Fruit fly (Drosophila melanogaster) whole organism, embryonic: ENCODE results near the gene CG14339.
A peak's percentile ranks its signal among the peaks of the same experiment; 100 is the strongest.

Experiments
- B-H1 ChIP-seq: fragments of 200-800 bp; sonication (Bioruptor generic); IDR thresholded peaks from 3 replicates; pipeline ENCODE4 v1.3.6; 2022; ENCODE audit warnings: missing biosample characterization, missing genetic modification characterization
- Bgb ChIP-seq: fragments of 200-800 bp; sonication (Bioruptor generic); IDR thresholded peaks from 2 replicates; pipeline ENCODE4 v1.3.6; 2022; ENCODE audit warnings: missing biosample characterization, missing genetic modification characterization; ENCODE audit not compliant: partially characterized antibody
- Bteb2 ChIP-seq: fragments of 200-800 bp; sonication (Bioruptor generic); optimal IDR thresholded peaks from 2 replicates; lab custom pipeline; 2016; ENCODE audit warnings: missing biosample characterization, missing genetic modification characterization
- CG1024 ChIP-seq: fragments of 200-800 bp; sonication (Bioruptor generic); IDR thresholded peaks from 2 replicates; pipeline ENCODE4 v1.3.6; 2022; ENCODE audit warnings: missing biosample characterization, missing genetic modification characterization
- CG11093 ChIP-seq: fragments of 200-800 bp; sonication (Bioruptor generic); IDR thresholded peaks from 3 replicates; pipeline ENCODE4 v1.3.6; 2022; ENCODE audit warnings: missing biosample characterization, missing genetic modification characterization
- CG11456 ChIP-seq: fragments of 200-800 bp; sonication (Bioruptor generic); IDR thresholded peaks from 3 replicates; pipeline ENCODE4 v1.3.6; 2022; ENCODE audit warnings: missing biosample characterization, missing genetic modification characterization
- CG12236 ChIP-seq: fragments of 200-800 bp; sonication (Bioruptor generic); optimal IDR thresholded peaks from 2 replicates; lab custom pipeline; 2016; ENCODE audit warnings: missing biosample characterization, missing genetic modification characterization
- CG14860 ChIP-seq: fragments of 200-800 bp; sonication (Bioruptor generic); IDR thresholded peaks from 3 replicates; pipeline ENCODE4 v1.3.6; 2022; ENCODE audit warnings: missing biosample characterization, missing genetic modification characterization; ENCODE audit not compliant: partially characterized antibody
- CG17568 ChIP-seq: fragments of 200-800 bp; sonication (Bioruptor generic); optimal IDR thresholded peaks from 2 replicates; lab custom pipeline; 2018; ENCODE audit warnings: missing biosample characterization, mild to moderate bottlenecking, missing genetic modification characterization, moderate library complexity
- CG18476 ChIP-seq: fragments of 200-800 bp; sonication (Bioruptor generic); optimal IDR thresholded peaks from 2 replicates; lab custom pipeline; 2016; ENCODE audit warnings: missing biosample characterization, mild to moderate bottlenecking, missing genetic modification characterization
- CG4707 ChIP-seq: fragments of 200-800 bp; sonication (Bioruptor generic); optimal IDR thresholded peaks from 2 replicates; lab custom pipeline; 2018; ENCODE audit warnings: missing biosample characterization, mild to moderate bottlenecking, missing genetic modification characterization, moderate library complexity
- CG7839 ChIP-seq: fragments of 200-800 bp; sonication (Bioruptor generic); optimal IDR thresholded peaks from 3 replicates; lab custom pipeline; 2018; ENCODE audit warnings: missing biosample characterization, mild to moderate bottlenecking, missing genetic modification characterization, moderate library complexity
- CG9727 ChIP-seq: fragments of 200-800 bp; sonication (Bioruptor generic); optimal IDR thresholded peaks from 3 replicates; lab custom pipeline; 2017; ENCODE audit warnings: missing biosample characterization, mild to moderate bottlenecking, missing genetic modification characterization
- D19A ChIP-seq: fragments of 200-800 bp; optimal IDR thresholded peaks from 3 replicates; lab custom pipeline; 2019; ENCODE audit warnings: missing biosample characterization, mild to moderate bottlenecking, missing genetic modification characterization, moderate library complexity
- Dip3 ChIP-seq: fragments of 200-800 bp; sonication (Bioruptor generic); optimal IDR thresholded peaks from 3 replicates; lab custom pipeline; 2016; ENCODE audit warnings: missing biosample characterization, missing genetic modification characterization
- Ets65A ChIP-seq: fragments of 200-800 bp; sonication (Bioruptor generic); peaks from one replicate; lab custom pipeline; 2016; ENCODE audit warnings: missing biosample characterization, missing genetic modification characterization
- H15 ChIP-seq: fragments of 200-800 bp; sonication (Bioruptor generic); IDR thresholded peaks from 3 replicates; pipeline ENCODE4 v1.3.6; 2022; ENCODE audit warnings: missing biosample characterization, missing genetic modification characterization
- Hmr ChIP-seq: fragments of 200-800 bp; sonication (Bioruptor generic); optimal IDR thresholded peaks from 3 replicates; lab custom pipeline; 2017; ENCODE audit warnings: mild to moderate bottlenecking, missing biosample characterization, missing genetic modification reagents, missing genetic modification characterization
- Myb ChIP-seq: fragments of 200-800 bp; sonication (Bioruptor generic); optimal IDR thresholded peaks from 2 replicates; lab custom pipeline; 2016; ENCODE audit warnings: missing biosample characterization, missing genetic modification characterization
- Oaz ChIP-seq: fragments of 200-800 bp; sonication (Bioruptor generic); IDR thresholded peaks from 2 replicates; pipeline ENCODE4 v1.3.6; 2022; ENCODE audit warnings: missing biosample characterization, missing genetic modification characterization
- Optix ChIP-seq: fragments of 200-800 bp; sonication (Bioruptor generic); IDR thresholded peaks from 3 replicates; pipeline ENCODE4 v1.3.6; 2022; ENCODE audit warnings: missing biosample characterization, missing genetic modification characterization
- Rx ChIP-seq: fragments of 200-800 bp; sonication (Bioruptor generic); IDR thresholded peaks from 2 replicates; pipeline ENCODE4 v1.3.6; 2022; ENCODE audit warnings: missing biosample characterization, missing genetic modification characterization
- Scr ChIP-seq: fragments of 200-800 bp; sonication (Bioruptor generic); IDR thresholded peaks from 2 replicates; pipeline ENCODE4 v1.3.6; 2022; ENCODE audit warnings: missing biosample characterization, missing genetic modification characterization; ENCODE audit not compliant: partially characterized antibody
- Ssrp ChIP-seq: fragments of 200-800 bp; sonication (Bioruptor generic); optimal IDR thresholded peaks from 2 replicates; lab custom pipeline; 2018; ENCODE audit warnings: missing biosample characterization, mild to moderate bottlenecking, missing genetic modification characterization, moderate library complexity
- Tbp ChIP-seq: fragments of >200 bp; optimal IDR thresholded peaks from 2 replicates; lab custom pipeline; 2018; ENCODE audit warnings: missing biosample characterization, missing genetic modification characterization
- Vsx1 ChIP-seq: fragments of 200-800 bp; sonication (Bioruptor generic); optimal IDR thresholded peaks from 2 replicates; lab custom pipeline; 2017; ENCODE audit warnings: missing biosample characterization, mild to moderate bottlenecking, missing genetic modification characterization, missing genetic modification reagents
- YL-1 ChIP-seq: fragments of 200-800 bp; sonication (Bioruptor generic); optimal IDR thresholded peaks from 3 replicates; lab custom pipeline; 2017; ENCODE audit warnings: missing biosample characterization, mild to moderate bottlenecking, missing genetic modification characterization
- ap ChIP-seq: fragments of 200-800 bp; sonication (Bioruptor generic); IDR thresholded peaks from 2 replicates; pipeline ENCODE4 v1.3.6; 2022; ENCODE audit warnings: missing biosample characterization, missing genetic modification characterization
- cas ChIP-seq: fragments of 200-800 bp; sonication (Bioruptor generic); IDR thresholded peaks from 2 replicates; pipeline ENCODE4 v1.3.6; 2022; ENCODE audit warnings: missing biosample characterization, missing genetic modification characterization
- chn ChIP-seq: fragments of 200-800 bp; sonication (Bioruptor generic); optimal IDR thresholded peaks from 2 replicates; lab custom pipeline; 2016; ENCODE audit warnings: missing biosample characterization, missing genetic modification characterization
- ci ChIP-seq: fragments of 200-800 bp; sonication (Bioruptor generic); IDR thresholded peaks from 3 replicates; pipeline ENCODE4 v1.3.6; 2022; ENCODE audit warnings: missing biosample characterization, missing genetic modification characterization
- crc ChIP-seq: fragments of 200-800 bp; sonication (Bioruptor generic); optimal IDR thresholded peaks from 2 replicates; lab custom pipeline; 2016; ENCODE audit warnings: missing biosample characterization, missing genetic modification characterization
- cwo ChIP-seq: fragments of 200-800 bp; sonication (Bioruptor generic); optimal IDR thresholded peaks from 3 replicates; lab custom pipeline; 2017; ENCODE audit warnings: missing biosample characterization, missing genetic modification characterization, mild to moderate bottlenecking, moderate library complexity, missing genetic modification reagents
- dimm ChIP-seq: fragments of 200-800 bp; sonication (Bioruptor generic); IDR thresholded peaks from 2 replicates; pipeline ENCODE4 v1.3.6; 2022; ENCODE audit warnings: missing biosample characterization, missing genetic modification characterization
- dm ChIP-seq: fragments of 200-800 bp; sonication (Bioruptor generic); optimal IDR thresholded peaks from 3 replicates; lab custom pipeline; 2016; ENCODE audit warnings: missing biosample characterization, missing genetic modification characterization
- gsb-n ChIP-seq: fragments of 200-800 bp; sonication (Bioruptor generic); optimal IDR thresholded peaks from 3 replicates; lab custom pipeline; 2018; ENCODE audit warnings: missing biosample characterization, mild to moderate bottlenecking, missing genetic modification characterization
- hbn ChIP-seq: fragments of 200-800 bp; sonication (Bioruptor generic); IDR thresholded peaks from 2 replicates; pipeline ENCODE4 v1.3.6; 2022; ENCODE audit warnings: missing biosample characterization, missing genetic modification characterization; ENCODE audit not compliant: partially characterized antibody
- hkb ChIP-seq, 2 experiments: fragments of 200-800 bp in 1 of 2; fragments of >200 bp in 1 of 2; sonication (Bioruptor generic) in 1 of 2; IDR thresholded peaks in 1 of 2; optimal IDR thresholded peaks in 1 of 2; 2 replicates each; pipeline versions ENCODE4 v1.3.6 to Lab custom; 2017 to 2022; ENCODE audit warnings: missing biosample characterization in 1 of 2, missing genetic modification characterization in 1 of 2
- ind ChIP-seq: fragments of 200-800 bp; sonication (Bioruptor generic); optimal IDR thresholded peaks from 3 replicates; lab custom pipeline; 2016; ENCODE audit warnings: missing biosample characterization, missing genetic modification characterization
- luna ChIP-seq: fragments of 200-800 bp; sonication (Bioruptor generic); optimal IDR thresholded peaks from 2 replicates; lab custom pipeline; 2016; ENCODE audit warnings: missing biosample characterization, missing genetic modification characterization
- nmo ChIP-seq: fragments of 200-800 bp; sonication (Bioruptor generic); optimal IDR thresholded peaks from 2 replicates; lab custom pipeline; 2018; ENCODE audit warnings: missing biosample characterization, mild to moderate bottlenecking, missing genetic modification characterization, moderate library complexity
- phol ChIP-seq: fragments of 200-800 bp; sonication (Bioruptor generic); optimal IDR thresholded peaks from 3 replicates; lab custom pipeline; 2018; ENCODE audit warnings: missing biosample characterization, mild to moderate bottlenecking, missing genetic modification characterization, moderate library complexity
- psq ChIP-seq: fragments of 200-800 bp; sonication (Bioruptor generic); optimal IDR thresholded peaks from 2 replicates; lab custom pipeline; 2017; ENCODE audit warnings: missing biosample characterization, missing genetic modification characterization
- salm ChIP-seq: fragments of 200-800 bp; sonication (Bioruptor generic); optimal IDR thresholded peaks from 2 replicates; lab custom pipeline; 2018; ENCODE audit warnings: missing biosample characterization, mild to moderate bottlenecking, missing genetic modification characterization
- scrt ChIP-seq: fragments of 200-800 bp; sonication (Bioruptor generic); optimal IDR thresholded peaks from 2 replicates; lab custom pipeline; 2018; ENCODE audit warnings: missing biosample characterization, mild to moderate bottlenecking, missing genetic modification characterization, moderate library complexity
- sd ChIP-seq: fragments of 200-800 bp; sonication (Bioruptor generic); optimal IDR thresholded peaks from 3 replicates; lab custom pipeline; 2018; ENCODE audit warnings: missing biosample characterization, mild to moderate bottlenecking, missing genetic modification characterization, moderate library complexity
- slou ChIP-seq: fragments of 200-800 bp; sonication (Bioruptor generic); optimal IDR thresholded peaks from 3 replicates; lab custom pipeline; 2016; ENCODE audit warnings: missing biosample characterization, missing genetic modification characterization
- sna ChIP-seq: fragments of 200-800 bp; sonication (Bioruptor generic); IDR thresholded peaks from 2 replicates; pipeline ENCODE4 v1.3.6; 2022; ENCODE audit warnings: missing biosample characterization, missing genetic modification characterization; ENCODE audit not compliant: partially characterized antibody
- sob ChIP-seq: fragments of 200-800 bp; sonication (Bioruptor generic); IDR thresholded peaks from 2 replicates; pipeline ENCODE4 v1.3.6; 2022; ENCODE audit warnings: missing biosample characterization, missing genetic modification characterization

CG14339 gene

DNA sequence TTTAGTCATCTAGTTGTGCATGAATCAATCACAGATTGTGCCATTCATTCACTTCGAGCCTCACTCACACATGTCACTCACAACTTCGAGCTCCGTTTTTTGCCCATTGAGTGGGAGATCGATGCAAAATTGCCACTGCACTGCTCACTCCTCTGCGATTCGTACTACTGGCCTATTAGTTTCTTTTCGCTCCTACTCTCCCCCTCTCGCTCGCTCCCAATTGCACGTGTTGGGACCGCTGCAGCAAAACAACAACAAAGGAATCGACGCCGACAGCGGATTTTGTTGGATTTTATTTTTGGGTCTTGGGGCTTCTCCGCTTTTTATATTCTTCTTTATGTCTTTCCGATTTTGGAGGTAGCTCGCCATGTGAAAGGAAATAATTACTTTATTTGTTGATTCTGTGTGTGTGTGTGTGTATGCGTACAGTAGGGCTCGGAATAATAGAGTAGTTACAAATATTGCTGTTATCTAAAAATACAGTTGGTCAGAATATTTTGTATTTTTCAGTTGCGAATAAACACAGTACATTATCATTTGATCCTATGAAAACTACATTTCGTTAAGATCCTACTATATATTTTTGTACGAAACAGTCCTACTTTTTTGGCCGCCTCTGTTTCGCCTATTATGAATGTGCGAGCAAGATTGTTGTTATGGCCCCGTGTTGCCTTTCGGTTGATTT is 34.0 kb upstream of the CG14339 start (continued):
- TF ChIP-seq hkb (optimal IDR thresholded peaks at IDR 0.05; lab: Kevin White, UChicago): no peak
- peak; percentile 82 for TF ChIP-seq hkb (GFP tag; IDR thresholded peaks at IDR 0.05; lab: Robert Waterston, UW)
- TF ChIP-seq CG9727 (GFP tag; lab: Kevin White, UChicago): peak; percentile 80
- peak; percentile 56 for TF ChIP-seq crc (GFP tag; lab: Kevin White, UChicago)
- TF ChIP-seq luna (GFP tag; lab: Kevin White, UChicago): no peak
- peak; percentile 69 for TF ChIP-seq CG4707 (GFP tag; lab: Kevin White, UChicago)
- peak; percentile 87 for TF ChIP-seq D19A (tag; lab: Kevin White, UChicago)
- TF ChIP-seq ap: peak; percentile 78
- peak; percentile 60; the same call in 1 of the 3 replicates for TF ChIP-seq CG11093 (GFP tag; lab: Robert Waterston, UW)
- TF ChIP-seq CG7839: peak; percentile 89
- TF ChIP-seq phol: peak; percentile 89
- TF ChIP-seq Dip3 (GFP tag; lab: Kevin White, UChicago): no peak
- no peak for TF ChIP-seq Tbp (GFP tag; lab: Kevin White, UChicago)
- peak; percentile 69 for TF ChIP-seq chn
- peak; percentile 70 for TF ChIP-seq CG17568
- no peak for TF ChIP-seq Bgb (GFP tag; lab: Robert Waterston, UW)
- TF ChIP-seq Oaz: no peak
- peak; percentile 59 for TF ChIP-seq cwo (GFP tag; lab: Kevin White, UChicago)
- peak; percentile 74 for TF ChIP-seq ind (GFP tag; lab: Kevin White, UChicago)
- peak; percentile 57 for TF ChIP-seq sob
- TF ChIP-seq Optix (GFP tag; lab: Robert Waterston, UW): 0 out of 3 replicates have a peak, but pooled peaks have one; percentile 35
- TF ChIP-seq H15: peak; percentile 80
- TF ChIP-seq CG14860: no peak
- TF ChIP-seq CG12236: peak; percentile 71
- peak; percentile 58 for TF ChIP-seq Rx (GFP tag; lab: Robert Waterston, UW)
- peak; percentile 91 for TF ChIP-seq nmo
- TF ChIP-seq CG11456 (GFP tag; lab: Robert Waterston, UW): peak; percentile 67; the same call in 1 of the 3 replicates
- peak; percentile 41; the same call in 1 of the 3 replicates for TF ChIP-seq B-H1 (GFP tag; lab: Robert Waterston, UW)
- peak; percentile 89 for TF ChIP-seq Ets65A (GFP tag; lab: Kevin White, UChicago)
- peak; percentile 23 for TF ChIP-seq YL-1 (GFP tag; lab: Kevin White, UChicago)
- no peak for TF ChIP-seq sna (GFP tag; lab: Robert Waterston, UW)
- peak; percentile 84 for TF ChIP-seq salm
- TF ChIP-seq Scr (GFP tag; lab: Robert Waterston, UW): no peak
- TF ChIP-seq Hmr (GFP tag; lab: Kevin White, UChicago): peak; percentile 62
- TF ChIP-seq cas (GFP tag; lab: Robert Waterston, UW): no peak
- peak; percentile 68 for TF ChIP-seq Vsx1 (GFP tag; lab: Kevin White, UChicago)
- TF ChIP-seq dimm (GFP tag; lab: Robert Waterston, UW): 0 out of 2 replicates have a peak, but pooled peaks have one; percentile 8
- no peak for TF ChIP-seq hbn
- peak; percentile 88 for TF ChIP-seq ci (GFP tag; lab: Robert Waterston, UW)
- TF ChIP-seq Myb (GFP tag; lab: Kevin White, UChicago): peak; percentile 48
- TF ChIP-seq CG18476 (GFP tag; lab: Kevin White, UChicago): peak; percentile 38
- TF ChIP-seq sd (tag; lab: Kevin White, UChicago): peak; percentile 71
- peak; percentile 40; the same call in 1 of the 2 replicates for TF ChIP-seq CG1024 (GFP tag; lab: Robert Waterston, UW)
- peak; percentile 53 for TF ChIP-seq psq
- TF ChIP-seq gsb-n (tag; lab: Kevin White, UChicago): peak; percentile 92
- TF ChIP-seq Ssrp (tag; lab: Kevin White, UChicago): peak; percentile 80
- TF ChIP-seq Bteb2 (GFP tag; lab: Kevin White, UChicago): peak; percentile 67
- TF ChIP-seq dm (GFP tag; lab: Kevin White, UChicago): peak; percentile 51
- peak; percentile 59 for TF ChIP-seq scrt (GFP tag; lab: Kevin White, UChicago)
- TF ChIP-seq slou: no peak
